Fruit fly (Drosophila melanogaster): ENCODE measurements around the gene CG14043.

DNA sequence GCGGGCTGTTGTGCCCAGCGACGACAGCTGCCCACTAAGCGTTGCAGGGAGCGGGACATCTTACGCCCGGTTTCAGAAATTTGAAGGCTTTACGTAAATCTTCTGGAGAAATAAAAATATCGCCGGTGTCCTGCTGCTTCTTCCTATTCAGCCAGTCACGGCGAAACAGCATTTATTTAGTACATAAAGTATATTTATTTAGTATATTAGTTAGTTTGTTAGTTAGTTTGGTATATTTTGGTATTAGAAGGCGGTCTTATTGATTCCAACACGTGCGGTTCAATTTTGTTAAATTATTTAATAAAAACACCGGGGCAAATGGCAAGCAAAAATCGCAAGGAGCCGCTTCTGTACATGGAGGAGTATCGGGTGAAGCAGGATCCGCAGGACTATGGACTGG, 2.7 kb upstream of the CG14043 start, which contains the start of the genes Scox and Polr1C:
- no peak for TF ChIP-seq br (GFP tag; optimal IDR thresholded peaks at IDR 0.05)
- TF ChIP-seq sage (GFP tag; optimal IDR thresholded peaks at IDR 0.05) = no peak
- TF ChIP-seq psq (GFP tag; optimal IDR thresholded peaks at IDR 0.05) = no peak
- no peak for TF ChIP-seq lola (GFP tag; optimal IDR thresholded peaks at IDR 0.05)
- TF ChIP-seq Myc (optimal IDR thresholded peaks at IDR 0.05) = peak; percentile 1
- TF ChIP-seq ey (GFP tag; optimal IDR thresholded peaks at IDR 0.05) = no peak
- TF ChIP-seq Sp1 (GFP tag; optimal IDR thresholded peaks at IDR 0.05) = no peak
- no peak for TF ChIP-seq Abd-B (GFP tag; optimal IDR thresholded peaks at IDR 0.05)
- no peak for TF ChIP-seq sv (GFP tag; optimal IDR thresholded peaks at IDR 0.05)
- TF ChIP-seq HLH106 (tag; optimal IDR thresholded peaks at IDR 0.05) = no peak
- TF ChIP-seq brk (GFP tag; optimal IDR thresholded peaks at IDR 0.05) = no peak
- TF ChIP-seq Rel (GFP tag; optimal IDR thresholded peaks at IDR 0.05) = no peak
- TF ChIP-seq Rel (tag; optimal IDR thresholded peaks at IDR 0.05) = no peak
- no peak for TF ChIP-seq fru (GFP tag; optimal IDR thresholded peaks at IDR 0.05)
